Worm (Caenorhabditis elegans): ENCODE results near the gene best-24.

The best-24 gene

DNA sequence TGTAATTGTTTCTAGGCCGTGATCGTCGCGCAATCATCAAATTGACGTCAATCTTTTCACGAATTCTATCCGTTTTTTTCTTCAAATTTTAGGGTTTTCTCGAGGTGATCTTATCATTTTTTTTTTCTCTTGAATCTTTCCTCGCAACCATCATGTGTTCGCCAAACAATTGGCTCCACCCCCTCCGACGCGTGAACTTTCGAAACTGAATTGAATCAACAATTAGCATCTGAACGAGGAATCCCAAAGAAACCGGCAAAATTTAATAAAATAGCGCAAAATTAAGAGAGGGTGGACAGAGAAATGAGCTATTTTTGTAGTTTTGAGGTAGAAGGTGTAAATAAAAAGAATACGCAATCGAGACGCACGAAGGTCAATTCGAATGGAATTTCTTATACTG lies 28.1 kb upstream of the best-24 start:
- TF ChIP-seq sdc-2 (tag; optimal IDR thresholded peaks at IDR 0.05) = no peak
- TF ChIP-seq dve-1 (tag; optimal IDR thresholded peaks at IDR 0.05) = no peak

ce11 chrIII:7873481-7873880 lies 27.4 kb upstream of the best-24 start, which contains the start of gene tyr-1:
Gene tyr-1 (plus strand): TSS chrIII:7873781.
- TF ChIP-seq unc-42 (tag; optimal IDR thresholded peaks at IDR 0.05) (no peak), Y22D7AL.16 (tag; optimal IDR thresholded peaks at IDR 0.05) (no peak)

ce11 chrIII:7877090-7877489 lies 23.7 kb upstream of the best-24 start:
- TF ChIP-seq ceh-45 (GFP tag; IDR thresholded peaks at IDR 0.05) (no peak), mec-3 (tag; optimal IDR thresholded peaks at IDR 0.05; ENCODE audit: borderline replicate concordance) (no peak)

DNA sequence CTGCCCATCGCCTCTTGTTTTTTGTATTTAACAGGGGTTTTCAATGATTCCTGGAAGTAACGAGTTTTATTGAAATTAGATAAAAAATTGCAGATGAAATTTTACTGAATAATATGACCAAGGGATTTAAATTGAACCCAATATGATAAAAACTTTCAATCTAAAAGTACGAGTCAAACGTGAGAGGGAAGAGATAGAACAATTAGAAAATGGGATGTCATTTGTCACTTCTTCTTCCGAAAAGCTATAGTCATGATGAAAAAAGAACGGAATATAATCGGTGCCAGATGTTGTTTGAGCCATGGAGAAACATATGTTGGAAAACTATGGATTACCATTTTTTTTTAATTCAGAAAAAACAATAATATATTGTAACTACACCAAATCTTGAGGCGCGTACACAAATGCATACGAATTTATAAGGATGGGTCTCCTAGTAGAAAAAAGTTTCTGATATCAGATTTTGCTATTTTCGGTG lies 21.9 kb upstream of the best-24 start, which contains the start of gene sup-18:
TSS of gene sup-18 (minus strand) at position 51 of the 478 bp plus-strand sequence.
- no peak for TF ChIP-seq pha-2 (tag; optimal IDR thresholded peaks at IDR 0.05)
- no peak for TF ChIP-seq lim-6 (tag; optimal IDR thresholded peaks at IDR 0.05)
- no peak for TF ChIP-seq ceh-2 (tag; optimal IDR thresholded peaks at IDR 0.05)
- TF ChIP-seq sdc-2 (tag; optimal IDR thresholded peaks at IDR 0.05) = no peak
- TF ChIP-seq madf-2 (tag; optimal IDR thresholded peaks at IDR 0.05) = no peak
- TF ChIP-seq pag-3 (tag; optimal IDR thresholded peaks at IDR 0.05; ENCODE audit: borderline replicate concordance) = no peak
- TF ChIP-seq hlh-13 (GFP tag; optimal IDR thresholded peaks at IDR 0.05) = no peak
- TF ChIP-seq unc-3 (GFP tag; conservative IDR thresholded peaks at IDR 0.05) = no peak
- TF ChIP-seq unc-3 (tag; optimal IDR thresholded peaks at IDR 0.05) = no peak
- TF ChIP-seq fax-1 (tag; optimal IDR thresholded peaks at IDR 0.05) = no peak
- TF ChIP-seq tbx-7 (tag; optimal IDR thresholded peaks at IDR 0.05) = no peak
- TF ChIP-seq F13H6.1 (tag; optimal IDR thresholded peaks at IDR 0.05) = no peak
- no peak for TF ChIP-seq ceh-31 (tag; optimal IDR thresholded peaks at IDR 0.05)
- no peak for TF ChIP-seq ceh-9 (tag; optimal IDR thresholded peaks at IDR 0.05)
- no peak for TF ChIP-seq elt-2 (tag; optimal IDR thresholded peaks at IDR 0.05)
- no peak for TF ChIP-seq ets-4 (tag; optimal IDR thresholded peaks at IDR 0.05)
- TF ChIP-seq K02D7.2 (tag; optimal IDR thresholded peaks at IDR 0.05) = no peak

DNA sequence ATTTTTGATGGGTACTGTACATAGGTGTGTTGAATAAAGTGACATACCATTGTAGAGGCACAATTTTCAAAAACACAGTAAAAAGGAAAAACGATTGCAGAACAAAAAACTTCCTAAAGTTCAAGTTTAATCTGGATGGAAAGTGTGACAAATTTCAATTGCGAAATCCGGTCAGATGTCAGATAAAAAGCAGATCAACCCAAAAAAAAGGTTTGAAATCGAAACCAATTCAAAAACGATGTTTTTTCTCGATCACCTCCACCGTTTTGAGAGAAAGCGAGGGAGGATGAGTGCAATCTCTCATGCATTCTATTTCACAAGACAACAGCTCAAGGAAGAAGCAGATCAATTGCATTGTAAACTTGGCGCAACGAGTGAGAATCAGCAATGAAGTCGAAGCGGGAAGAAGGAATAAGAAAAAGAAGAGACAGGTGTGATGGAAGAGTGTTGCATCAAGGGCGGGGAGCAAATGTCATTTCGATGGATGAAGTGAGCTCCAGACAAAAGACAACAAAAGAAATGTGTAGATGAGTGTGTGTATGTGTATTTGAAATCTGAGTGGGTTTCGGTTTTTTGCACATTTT lies 20.6 kb upstream of the best-24 start:
- no peak for TF ChIP-seq madf-2 (tag; optimal IDR thresholded peaks at IDR 0.05)
- TF ChIP-seq gmeb-2 (tag; optimal IDR thresholded peaks at IDR 0.05) = no peak
- TF ChIP-seq rnt-1 (tag; optimal IDR thresholded peaks at IDR 0.05) = peak; percentile 46
- TF ChIP-seq K02D7.2 (tag; optimal IDR thresholded peaks at IDR 0.05) = no peak
- TF ChIP-seq unc-55 (GFP tag; optimal IDR thresholded peaks at IDR 0.05) = peak; percentile 72
- peak; percentile 75 for TF ChIP-seq ceh-18 (tag; optimal IDR thresholded peaks at IDR 0.05)
- no peak for TF ChIP-seq T23F11.4 (GFP tag; optimal IDR thresholded peaks at IDR 0.05)

DNA sequence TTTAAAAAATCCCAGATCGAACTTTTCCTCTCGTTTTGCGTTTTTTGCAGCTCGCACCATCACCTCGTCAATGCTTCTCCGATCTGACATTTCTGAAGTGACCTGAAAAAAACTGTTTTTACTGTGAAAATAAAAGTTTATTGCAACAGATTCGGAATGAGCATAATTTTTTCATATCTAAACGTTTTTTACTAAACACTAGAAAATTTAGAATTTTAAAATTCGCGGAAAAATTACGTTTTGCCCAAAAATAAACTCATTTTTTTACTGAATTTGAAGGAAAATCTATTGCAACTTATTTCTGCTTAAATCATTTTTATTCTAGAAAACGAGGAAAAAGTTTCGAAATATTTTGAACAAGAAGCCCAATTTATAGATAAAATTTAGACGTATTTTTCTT lies 17.9 kb upstream of the best-24 start, which contains the start of gene ZK688.9:
TSS of gene ZK688.9 (minus strand) at position 101 of the 400 bp plus-strand sequence.
- no peak for TF ChIP-seq ceh-9 (tag; optimal IDR thresholded peaks at IDR 0.05)
- no peak for TF ChIP-seq dve-1 (tag; optimal IDR thresholded peaks at IDR 0.05)
- no peak for TF ChIP-seq ztf-16 (tag; optimal IDR thresholded peaks at IDR 0.05)
- no peak for TF ChIP-seq ets-4 (tag; optimal IDR thresholded peaks at IDR 0.05)
- no peak for TF ChIP-seq elt-2 (tag; optimal IDR thresholded peaks at IDR 0.05)
- TF ChIP-seq C08G9.2 (tag; optimal IDR thresholded peaks at IDR 0.05) = no peak
- no peak for TF ChIP-seq nhr-232 (tag; optimal IDR thresholded peaks at IDR 0.05)
- TF ChIP-seq tbx-7 (tag; optimal IDR thresholded peaks at IDR 0.05) = no peak
- TF ChIP-seq ttx-3 (tag; optimal IDR thresholded peaks at IDR 0.05) = no peak
- no peak for TF ChIP-seq eyg-1 (tag; optimal IDR thresholded peaks at IDR 0.05)
- no peak for TF ChIP-seq pax-1 (tag; optimal IDR thresholded peaks at IDR 0.05)
- TF ChIP-seq npax-4 (tag; optimal IDR thresholded peaks at IDR 0.05) = no peak
- no peak for TF ChIP-seq ref-2 (tag; optimal IDR thresholded peaks at IDR 0.05)
- no peak for TF ChIP-seq unc-3 (GFP tag; conservative IDR thresholded peaks at IDR 0.05)
- no peak for TF ChIP-seq unc-3 (tag; optimal IDR thresholded peaks at IDR 0.05)
- TF ChIP-seq sox-2 (GFP tag; IDR thresholded peaks at IDR 0.05) = no peak
- no peak for TF ChIP-seq odd-2 (tag; optimal IDR thresholded peaks at IDR 0.05)
- TF ChIP-seq unc-86 (tag; optimal IDR thresholded peaks at IDR 0.05) = no peak
- TF ChIP-seq mec-3 (tag; optimal IDR thresholded peaks at IDR 0.05; ENCODE audit: borderline replicate concordance) = no peak
- TF ChIP-seq pat-9 (tag; optimal IDR thresholded peaks at IDR 0.05) = no peak
